Comparison of ENCODE assay signal across 5 fruit fly cellular contexts in genomic region chr3L:9119564-9119963, dm6.
TF ChIP-seq lines count a peak whose summit lies in the region.

No protein-coding gene starts in this region.

- TF ChIP-seq CTCF in whole organism, embryonic (GFP tag; optimal IDR thresholded peaks at IDR 0.05; lab: Kevin White, UChicago) = no peak

TF ChIP-seq in whole organism, adult, 20 proteins besides CTCF, POLR2A, EP300 and RAD21:
- no peak for TF ChIP-seq CG7045 (GFP tag; optimal IDR thresholded peaks at IDR 0.05; lab: Kevin White, UChicago)
- TF ChIP-seq CG14711 (tag; optimal IDR thresholded peaks at IDR 0.05; lab: Kevin White, UChicago) = peak; percentile 18

TF ChIP-seq in whole organism, embryonic, 481 proteins besides CTCF, POLR2A, EP300 and RAD21:
- no peak for TF ChIP-seq CG4617 (GFP tag; optimal IDR thresholded peaks at IDR 0.05; lab: Kevin White, UChicago; ENCODE audit: borderline replicate concordance)
- no peak for TF ChIP-seq pzg (GFP tag; optimal IDR thresholded peaks at IDR 0.05; lab: Kevin White, UChicago)
- 0 out of 2 replicates have a peak, but pooled peaks have one; percentile 9 for TF ChIP-seq CG32767 (GFP tag; IDR thresholded peaks at IDR 0.05; lab: Robert Waterston, UW)
- TF ChIP-seq Ptx1 (GFP tag; IDR thresholded peaks at IDR 0.05; lab: Robert Waterston, UW) = peak; percentile 36
- TF ChIP-seq lilli (GFP tag; optimal IDR thresholded peaks at IDR 0.05; lab: Kevin White, UChicago) = no peak
- TF ChIP-seq lola (GFP tag; optimal IDR thresholded peaks at IDR 0.05; lab: Kevin White, UChicago) = no peak
- TF ChIP-seq Oaz (GFP tag; IDR thresholded peaks at IDR 0.05; lab: Robert Waterston, UW) = no peak
- TF ChIP-seq Ets97D (GFP tag; optimal IDR thresholded peaks at IDR 0.05; lab: Kevin White, UChicago) = no peak
- no peak for TF ChIP-seq cg (GFP tag; optimal IDR thresholded peaks at IDR 0.05; lab: Kevin White, UChicago)
- no peak for TF ChIP-seq ind (GFP tag; optimal IDR thresholded peaks at IDR 0.05; lab: Kevin White, UChicago)
- TF ChIP-seq CG8478 (optimal IDR thresholded peaks at IDR 0.05; lab: Kevin White, UChicago) = no peak
- TF ChIP-seq Max (GFP tag; optimal IDR thresholded peaks at IDR 0.05; lab: Kevin White, UChicago) = no peak
- TF ChIP-seq Drgx (GFP tag; IDR thresholded peaks at IDR 0.05; lab: Robert Waterston, UW) = peak; percentile 59
- TF ChIP-seq ttk (GFP tag; IDR thresholded peaks at IDR 0.05; lab: Robert Waterston, UW) = 0 out of 2 replicates have a peak, but pooled peaks have one; percentile 31
- no peak for TF ChIP-seq CG11456 (GFP tag; IDR thresholded peaks at IDR 0.05; lab: Robert Waterston, UW)
- no peak for TF ChIP-seq CG17612 (GFP tag; IDR thresholded peaks at IDR 0.05; lab: Robert Waterston, UW)
- no peak for TF ChIP-seq Xrp1 (GFP tag; IDR thresholded peaks at IDR 0.05; lab: Robert Waterston, UW)
- no peak for TF ChIP-seq Oli (tag; optimal IDR thresholded peaks at IDR 0.05; lab: Kevin White, UChicago)

TF ChIP-seq in whole organism, prepupa, 60 proteins besides CTCF, POLR2A, EP300 and RAD21:
- TF ChIP-seq Gug (GFP tag; IDR thresholded peaks at IDR 0.05; lab: Robert Waterston, UW) = peak; percentile 47
- TF ChIP-seq Hr4 (GFP tag; optimal IDR thresholded peaks at IDR 0.05; lab: Kevin White, UChicago) = peak; percentile 40
- TF ChIP-seq CG15336 (GFP tag; IDR thresholded peaks at IDR 0.05; lab: Robert Waterston, UW) = peak; percentile 38; the same call in 1 of the 2 replicates
- peak; percentile 4 for TF ChIP-seq pdm3 (GFP tag; optimal IDR thresholded peaks at IDR 0.05; lab: Kevin White, UChicago)
- TF ChIP-seq ss (GFP tag; optimal IDR thresholded peaks at IDR 0.05; lab: Kevin White, UChicago) = no peak
- TF ChIP-seq CG10631 (GFP tag; optimal IDR thresholded peaks at IDR 0.05; lab: Kevin White, UChicago) = no peak
- peak; percentile 34 for TF ChIP-seq CG32006 (GFP tag; optimal IDR thresholded peaks at IDR 0.05; lab: Kevin White, UChicago)
- no peak for TF ChIP-seq Hr38 (GFP tag; optimal IDR thresholded peaks at IDR 0.05; lab: Kevin White, UChicago)
- TF ChIP-seq CG11294 (GFP tag; IDR thresholded peaks at IDR 0.05; lab: Robert Waterston, UW) = peak; percentile 29; the same call in 1 of the 2 replicates
- TF ChIP-seq CG16779 (tag; optimal IDR thresholded peaks at IDR 0.05; lab: Kevin White, UChicago) = no peak
- peak; percentile 62 for TF ChIP-seq svp (GFP tag; lab: Kevin White, UChicago)
- peak; percentile 71 for TF ChIP-seq eg (GFP tag; IDR thresholded peaks at IDR 0.05; lab: Robert Waterston, UW)
- 0 out of 3 replicates have a peak, but pooled peaks have one; percentile 31 for TF ChIP-seq CG6163 (GFP tag; IDR thresholded peaks at IDR 0.05; lab: Robert Waterston, UW)
- TF ChIP-seq Eip78C (GFP tag; lab: Kevin White, UChicago) = peak; percentile 61
- TF ChIP-seq CG7368 (GFP tag; optimal IDR thresholded peaks at IDR 0.05; lab: Kevin White, UChicago) = no peak
- no peak for TF ChIP-seq net (GFP tag; optimal IDR thresholded peaks at IDR 0.05; lab: Kevin White, UChicago)
- 0 out of 3 replicates have a peak, but pooled peaks have one; percentile 34 for TF ChIP-seq CG8119 (GFP tag; IDR thresholded peaks at IDR 0.05; lab: Robert Waterston, UW)
- peak; percentile 3 for TF ChIP-seq CG6276 (GFP tag; optimal IDR thresholded peaks at IDR 0.05; lab: Kevin White, UChicago)
- TF ChIP-seq dac (GFP tag; optimal IDR thresholded peaks at IDR 0.05; lab: Kevin White, UChicago) = no peak

TF ChIP-seq in whole organism, pupa, 21 proteins besides CTCF, POLR2A, EP300 and RAD21:
- peak; percentile 51; the same call in 1 of the 2 replicates for TF ChIP-seq CG32121 (GFP tag; IDR thresholded peaks at IDR 0.05; lab: Robert Waterston, UW)
- TF ChIP-seq Pif1A (GFP tag; optimal IDR thresholded peaks at IDR 0.05; lab: Kevin White, UChicago) = no peak
- 0 out of 3 replicates have a peak, but pooled peaks have one; percentile 6 for TF ChIP-seq fd96Ca (GFP tag; IDR thresholded peaks at IDR 0.05; lab: Robert Waterston, UW)
- no peak for TF ChIP-seq CG12605 (GFP tag; IDR thresholded peaks at IDR 0.05; lab: Robert Waterston, UW)
- no peak for TF ChIP-seq gl (tag; optimal IDR thresholded peaks at IDR 0.05; lab: Kevin White, UChicago)
- no peak for TF ChIP-seq CG13204 (GFP tag; optimal IDR thresholded peaks at IDR 0.05; lab: Kevin White, UChicago)
- no peak for TF ChIP-seq D1 (tag; optimal IDR thresholded peaks at IDR 0.05; lab: Kevin White, UChicago)
- no peak for TF ChIP-seq EcR (GFP tag; optimal IDR thresholded peaks at IDR 0.05; lab: Kevin White, UChicago)
- peak; percentile 11; the same call in 1 of the 2 replicates for TF ChIP-seq Ets98B (GFP tag; IDR thresholded peaks at IDR 0.05; lab: Robert Waterston, UW)

TF ChIP-seq in whole organism, wandering third instar larva, 38 proteins besides CTCF, POLR2A, EP300 and RAD21:
- TF ChIP-seq foxo (GFP tag; optimal IDR thresholded peaks at IDR 0.05; lab: Kevin White, UChicago) = peak in 1 of 2 experiments; percentile 16
- TF ChIP-seq tai (GFP tag; optimal IDR thresholded peaks at IDR 0.05; lab: Kevin White, UChicago) = no peak
- TF ChIP-seq HLH106 (tag; optimal IDR thresholded peaks at IDR 0.05; lab: Kevin White, UChicago) = peak; percentile 3
- no peak for TF ChIP-seq Dfd (GFP tag; optimal IDR thresholded peaks at IDR 0.05; lab: Kevin White, UChicago)
- TF ChIP-seq jim (GFP tag; optimal IDR thresholded peaks at IDR 0.05; lab: Kevin White, UChicago) = no peak
- TF ChIP-seq usp (GFP tag; optimal IDR thresholded peaks at IDR 0.05; lab: Kevin White, UChicago) = no peak
- TF ChIP-seq N (GFP tag; optimal IDR thresholded peaks at IDR 0.05; lab: Kevin White, UChicago) = no peak
- TF ChIP-seq Hr83 (GFP tag; optimal IDR thresholded peaks at IDR 0.05; lab: Kevin White, UChicago; ENCODE audit: poor library complexity, severe bottlenecking) = no peak
- TF ChIP-seq sage (GFP tag; optimal IDR thresholded peaks at IDR 0.05; lab: Kevin White, UChicago) = no peak
- TF ChIP-seq dl (GFP tag; optimal IDR thresholded peaks at IDR 0.05; lab: Kevin White, UChicago; ENCODE audit: insufficient read depth in 1 of 2, partially characterized antibody in 2 of 2) = no peak
